Fruit fly (Drosophila melanogaster) whole organism, embryonic: ENCODE data around the gene Idh3g.
A peak's percentile ranks its signal among the peaks of the same experiment; 100 is the strongest.

Experiments used
- CG10543 ChIP-seq: fragments of 200-800 bp; sonication (Bioruptor generic); optimal IDR thresholded peaks from 3 replicates; lab custom pipeline; 2017; ENCODE audit warnings: missing biosample characterization, mild to moderate bottlenecking, missing genetic modification characterization, moderate library complexity
- CG10959 ChIP-seq: fragments of 200-800 bp; sonication (Bioruptor generic); IDR thresholded peaks from 2 replicates; pipeline ENCODE4 v1.3.6; 2022; ENCODE audit warnings: missing biosample characterization, missing genetic modification characterization
- CG11398 ChIP-seq: fragments of 200-800 bp; sonication (Bioruptor generic); optimal IDR thresholded peaks from 2 replicates; lab custom pipeline; 2016; ENCODE audit warnings: missing biosample characterization, missing genetic modification characterization
- CG11560 ChIP-seq: fragments of 200-800 bp; sonication (Bioruptor generic); IDR thresholded peaks from 3 replicates; pipeline ENCODE4 v1.3.6; 2022; ENCODE audit warnings: missing biosample characterization, missing genetic modification characterization
- CG13123 ChIP-seq: fragments of 200-800 bp; sonication (Bioruptor generic); optimal IDR thresholded peaks from 2 replicates; lab custom pipeline; 2016; ENCODE audit warnings: missing biosample characterization, missing genetic modification characterization
- CG13287 ChIP-seq: fragments of 200-800 bp; sonication (Bioruptor generic); IDR thresholded peaks from 2 replicates; pipeline ENCODE4 v1.3.6; 2022; ENCODE audit warnings: missing biosample characterization, missing genetic modification characterization; ENCODE audit not compliant: partially characterized antibody
- CG14014 ChIP-seq: fragments of 200-800 bp; sonication (Bioruptor generic); IDR thresholded peaks from 2 replicates; pipeline ENCODE4 v1.3.6; 2022; ENCODE audit warnings: missing biosample characterization, missing genetic modification characterization
- CG14860 ChIP-seq: fragments of 200-800 bp; sonication (Bioruptor generic); IDR thresholded peaks from 3 replicates; pipeline ENCODE4 v1.3.6; 2022; ENCODE audit warnings: missing biosample characterization, missing genetic modification characterization; ENCODE audit not compliant: partially characterized antibody
- CG15011 ChIP-seq: fragments of 200-800 bp; sonication (Bioruptor generic); optimal IDR thresholded peaks from 3 replicates; lab custom pipeline; 2018; ENCODE audit warnings: missing biosample characterization, mild to moderate bottlenecking, missing genetic modification characterization
- CG17385 ChIP-seq: fragments of 200-800 bp; sonication (Bioruptor generic); optimal IDR thresholded peaks from 3 replicates; lab custom pipeline; 2018; ENCODE audit warnings: missing biosample characterization, mild to moderate bottlenecking, missing genetic modification characterization
- CG18011 ChIP-seq: fragments of 200-800 bp; sonication (Bioruptor generic); optimal IDR thresholded peaks from 2 replicates; lab custom pipeline; 2017; ENCODE audit warnings: missing biosample characterization, missing genetic modification characterization, mild to moderate bottlenecking, moderate library complexity, missing genotype
- CG18476 ChIP-seq: fragments of 200-800 bp; sonication (Bioruptor generic); optimal IDR thresholded peaks from 2 replicates; lab custom pipeline; 2016; ENCODE audit warnings: missing biosample characterization, mild to moderate bottlenecking, missing genetic modification characterization
- CG3995 ChIP-seq: fragments of 200-800 bp; sonication (Bioruptor generic); optimal IDR thresholded peaks from 3 replicates; lab custom pipeline; 2016; ENCODE audit warnings: missing biosample characterization, missing genetic modification characterization
- CG4617 ChIP-seq: fragments of 200-800 bp; sonication (Bioruptor generic); optimal IDR thresholded peaks from 3 replicates; lab custom pipeline; 2016; ENCODE audit warnings: missing biosample characterization, missing genetic modification characterization, borderline replicate concordance
- CG7963 ChIP-seq: fragments of 200-800 bp; sonication (Bioruptor generic); IDR thresholded peaks from 3 replicates; pipeline ENCODE4 v1.3.6; 2022; ENCODE audit warnings: missing biosample characterization, missing genetic modification characterization; ENCODE audit not compliant: partially characterized antibody
- CG7987 ChIP-seq: fragments of 200-800 bp; sonication (Bioruptor generic); optimal IDR thresholded peaks from 2 replicates; lab custom pipeline; 2018; ENCODE audit warnings: missing biosample characterization, mild to moderate bottlenecking, missing genetic modification characterization, moderate library complexity
- CG8290 ChIP-seq, 3 experiments: fragments of 200-800 bp; sonication (Bioruptor generic); optimal IDR thresholded peaks; 2 replicates each; lab custom pipeline; 2016 to 2019; ENCODE audit warnings: missing biosample characterization in 3 of 3, missing genetic modification characterization in 3 of 3, mild to moderate bottlenecking in 2 of 3, moderate library complexity in 1 of 3
- CG8359 ChIP-seq: fragments of 200-800 bp; sonication (Bioruptor generic); optimal IDR thresholded peaks from 2 replicates; lab custom pipeline; 2017; ENCODE audit warnings: missing biosample characterization, mild to moderate bottlenecking, missing genetic modification characterization, borderline replicate concordance
- CG9215 ChIP-seq: fragments of 200-800 bp; sonication (Bioruptor generic); IDR thresholded peaks from 2 replicates; pipeline ENCODE4 v1.3.6; 2022; ENCODE audit warnings: missing biosample characterization, missing genetic modification characterization
- Dek ChIP-seq: fragments of 200-800 bp; sonication (Bioruptor generic); optimal IDR thresholded peaks from 3 replicates; lab custom pipeline; 2019; ENCODE audit warnings: missing biosample characterization, mild to moderate bottlenecking, missing genetic modification characterization, moderate library complexity
- E2f1 ChIP-seq: fragments of 200-800 bp; sonication (Bioruptor generic); IDR thresholded peaks from 2 replicates; pipeline ENCODE4 v1.3.6; 2022; ENCODE audit warnings: missing biosample characterization, missing genetic modification characterization
- Gug ChIP-seq: fragments of 200-800 bp; sonication (Bioruptor generic); IDR thresholded peaks from 4 replicates; pipeline ENCODE4 v1.3.6; 2022; ENCODE audit warnings: missing biosample characterization, missing genetic modification characterization
- Hr3 ChIP-seq: fragments of 200-800 bp; sonication (Bioruptor generic); optimal IDR thresholded peaks from 3 replicates; lab custom pipeline; 2016; ENCODE audit warnings: missing biosample characterization, missing genetic modification characterization
- Hr78 ChIP-seq, 2 experiments: fragments of 200-800 bp in 1 of 2; fragments of >200 bp in 1 of 2; sonication (Bioruptor generic) in 1 of 2; optimal IDR thresholded peaks; 2 replicates each; lab custom pipeline; 2017 to 2019; ENCODE audit warnings: missing biosample characterization in 2 of 2, missing genetic modification characterization in 2 of 2, mild to moderate bottlenecking in 1 of 2, moderate library complexity in 1 of 2
- Hsf ChIP-seq: fragments of 200-800 bp; sonication (Bioruptor generic); optimal IDR thresholded peaks from 3 replicates; lab custom pipeline; 2016; ENCODE audit warnings: missing biosample characterization, missing genetic modification characterization
- NC2α ChIP-seq: fragments of 200-800 bp; sonication (Bioruptor generic); optimal IDR thresholded peaks from 2 replicates; lab custom pipeline; 2016; ENCODE audit warnings: missing biosample characterization, missing genetic modification characterization
- Xbp1 ChIP-seq: fragments of 200-800 bp; sonication (Bioruptor generic); optimal IDR thresholded peaks from 3 replicates; lab custom pipeline; 2016; ENCODE audit warnings: missing biosample characterization, mild to moderate bottlenecking, missing genetic modification characterization
- ara ChIP-seq: fragments of 200-800 bp; sonication (Bioruptor generic); IDR thresholded peaks from 2 replicates; pipeline ENCODE4 v1.3.6; 2022; ENCODE audit warnings: missing biosample characterization, missing genetic modification characterization
- ase ChIP-seq: fragments of 200-800 bp; sonication (Bioruptor generic); IDR thresholded peaks from 3 replicates; pipeline ENCODE4 v1.3.6; 2022; ENCODE audit warnings: missing biosample characterization, missing genetic modification characterization
- bigmax ChIP-seq: fragments of 200-800 bp; sonication (Bioruptor generic); optimal IDR thresholded peaks from 2 replicates; lab custom pipeline; 2018; ENCODE audit warnings: missing biosample characterization, mild to moderate bottlenecking, missing genetic modification characterization
- corto ChIP-seq: fragments of 200-800 bp; sonication (Bioruptor generic); optimal IDR thresholded peaks from 2 replicates; lab custom pipeline; 2016; ENCODE audit warnings: missing biosample characterization, mild to moderate bottlenecking, missing genetic modification characterization, moderate library complexity
- emc ChIP-seq: fragments of 200-800 bp; sonication (Bioruptor generic); optimal IDR thresholded peaks from 2 replicates; lab custom pipeline; 2016; ENCODE audit warnings: missing biosample characterization, missing genetic modification characterization
- esg ChIP-seq: fragments of 200-800 bp; sonication (Bioruptor generic); conservative IDR thresholded peaks from 2 replicates; pipeline ENCODE4 v1.3.6; 2022; ENCODE audit warnings: missing biosample characterization, missing genetic modification characterization
- gce ChIP-seq: fragments of 200-800 bp; sonication (Bioruptor generic); IDR thresholded peaks from 3 replicates; pipeline ENCODE4 v1.3.6; 2022; ENCODE audit warnings: missing biosample characterization, missing genetic modification characterization
- gt ChIP-seq: fragments of 200-800 bp; sonication (Bioruptor generic); IDR thresholded peaks from 2 replicates; pipeline ENCODE4 v1.3.6; 2022; ENCODE audit warnings: missing biosample characterization, missing genetic modification characterization
- hbn ChIP-seq: fragments of 200-800 bp; sonication (Bioruptor generic); IDR thresholded peaks from 2 replicates; pipeline ENCODE4 v1.3.6; 2022; ENCODE audit warnings: missing biosample characterization, missing genetic modification characterization; ENCODE audit not compliant: partially characterized antibody
- p53 ChIP-seq: fragments of 200-800 bp; sonication (Bioruptor generic); optimal IDR thresholded peaks from 2 replicates; lab custom pipeline; 2016; ENCODE audit warnings: missing biosample characterization, missing genetic modification characterization
- pho ChIP-seq: fragments of 200-800 bp; sonication (Bioruptor generic); optimal IDR thresholded peaks from 2 replicates; lab custom pipeline; 2016; ENCODE audit warnings: missing biosample characterization, missing genetic modification characterization
- repo ChIP-seq: fragments of 200-800 bp; sonication (Bioruptor generic); optimal IDR thresholded peaks from 2 replicates; lab custom pipeline; 2016; ENCODE audit warnings: missing biosample characterization, missing genetic modification characterization
- row ChIP-seq: fragments of 200-800 bp; sonication (Bioruptor generic); IDR thresholded peaks from 3 replicates; pipeline ENCODE4 v1.3.6; 2022; ENCODE audit warnings: missing biosample characterization, missing genetic modification characterization
- scrt ChIP-seq: fragments of 200-800 bp; sonication (Bioruptor generic); optimal IDR thresholded peaks from 2 replicates; lab custom pipeline; 2018; ENCODE audit warnings: missing biosample characterization, mild to moderate bottlenecking, missing genetic modification characterization, moderate library complexity
- sim ChIP-seq: fragments of 200-800 bp; sonication (Bioruptor generic); IDR thresholded peaks from 2 replicates; pipeline ENCODE4 v1.3.6; 2022; ENCODE audit warnings: missing biosample characterization, missing genetic modification characterization
- slp2 ChIP-seq: fragments of 200-800 bp; sonication (Bioruptor generic); optimal IDR thresholded peaks from 2 replicates; lab custom pipeline; 2016; ENCODE audit warnings: missing biosample characterization, missing genetic modification characterization
- sr ChIP-seq: fragments of 200-800 bp; sonication (Bioruptor generic); IDR thresholded peaks from 3 replicates; pipeline ENCODE4 v1.3.6; 2022; ENCODE audit warnings: missing biosample characterization, missing genetic modification characterization
- sug ChIP-seq: fragments of 200-800 bp; optimal IDR thresholded peaks from 2 replicates; lab custom pipeline; 2019; ENCODE audit warnings: missing biosample characterization, mild to moderate bottlenecking, missing genetic modification characterization, moderate library complexity
- tio ChIP-seq: fragments of 200-800 bp; sonication (Bioruptor generic); optimal IDR thresholded peaks from 2 replicates; lab custom pipeline; 2017; ENCODE audit warnings: missing biosample characterization, missing genetic modification characterization, inconsistent platforms
- toy ChIP-seq: fragments of 200-800 bp; sonication (Bioruptor generic); IDR thresholded peaks from 2 replicates; pipeline ENCODE4 v1.3.6; 2022; ENCODE audit warnings: missing biosample characterization, missing genetic modification characterization
- tup ChIP-seq: fragments of 200-800 bp; sonication (Bioruptor generic); optimal IDR thresholded peaks from 2 replicates; lab custom pipeline; 2016; ENCODE audit warnings: missing biosample characterization, mild to moderate bottlenecking, missing genetic modification characterization, moderate library complexity
- tx ChIP-seq: fragments of 200-800 bp; sonication (Bioruptor generic); optimal IDR thresholded peaks from 2 replicates; lab custom pipeline; 2016; ENCODE audit warnings: missing biosample characterization, missing genetic modification characterization
- zfh2 ChIP-seq: fragments of 200-800 bp; sonication (Bioruptor generic); optimal IDR thresholded peaks from 2 replicates; lab custom pipeline; 2016; ENCODE audit warnings: missing biosample characterization, missing genetic modification characterization

The Idh3g gene

dm6 chr3R:25661531-25662193 is 19.0 kb upstream of the Idh3g start, which contains the start of gene RASSF8 (continued):
- TF ChIP-seq Hsf (GFP tag; lab: Kevin White, UChicago) (peak; percentile 16), CG18011 (GFP tag; lab: Kevin White, UChicago) (no peak), CG7963 (GFP tag; lab: Robert Waterston, UW) (peak; percentile 44; the same call in 1 of the 3 replicates), zfh2 (peak; percentile 53), Hr78 (GFP tag; optimal IDR thresholded peaks at IDR 0.05; lab: Kevin White, UChicago) (no peak), CG9215 (GFP tag; lab: Robert Waterston, UW) (no peak), pho (GFP tag; lab: Kevin White, UChicago) (peak; percentile 32), sr (GFP tag; lab: Robert Waterston, UW) (no peak), CG3995 (GFP tag; lab: Kevin White, UChicago) (peak; percentile 79), tio (GFP tag; lab: Kevin White, UChicago) (no peak), sim (GFP tag; lab: Robert Waterston, UW) (no peak), gt (GFP tag; lab: Robert Waterston, UW) (no peak), row (GFP tag; lab: Robert Waterston, UW) (peak; percentile 82), CG17385 (GFP tag; lab: Kevin White, UChicago) (peak; percentile 95), scrt (no peak), CG13123 (GFP tag; lab: Kevin White, UChicago) (no peak), slp2 (GFP tag; lab: Kevin White, UChicago) (no peak), hbn (GFP tag; lab: Robert Waterston, UW) (peak; percentile 48; the same call in 1 of the 2 replicates), CG14014 (GFP tag; lab: Robert Waterston, UW) (no peak), NC2α (no peak), esg (GFP tag; lab: Robert Waterston, UW) (0 out of 2 replicates have a peak, but pooled peaks have one; percentile 14), CG8290 (GFP tag; optimal IDR thresholded peaks at IDR 0.05; lab: Kevin White, UChicago) (no peak), CG8290 (tag; optimal IDR thresholded peaks at IDR 0.05; lab: Kevin White, UChicago) (no peak), CG11398 (GFP tag; lab: Kevin White, UChicago) (no peak), CG18476 (GFP tag; lab: Kevin White, UChicago) (no peak), Xbp1 (peak; percentile 44), E2f1 (GFP tag; lab: Robert Waterston, UW) (no peak), Hr3 (GFP tag; lab: Kevin White, UChicago) (no peak), corto (no peak), bigmax (GFP tag; lab: Kevin White, UChicago) (no peak), sug (peak; percentile 38), CG15011 (no peak), tx (no peak), p53 (GFP tag; lab: Kevin White, UChicago) (no peak), ase (GFP tag; lab: Robert Waterston, UW) (no peak), CG13287 (GFP tag; lab: Robert Waterston, UW) (peak; percentile 71), Dek (tag; lab: Kevin White, UChicago) (no peak), CG10543 (no peak), CG11560 (tag; lab: Robert Waterston, UW) (no peak), ara (GFP tag; lab: Robert Waterston, UW) (no peak), CG8359 (GFP tag; lab: Kevin White, UChicago) (no peak), toy (GFP tag; lab: Robert Waterston, UW) (no peak), CG4617 (GFP tag; lab: Kevin White, UChicago) (peak; percentile 1), tup (GFP tag; lab: Kevin White, UChicago) (no peak), CG7987 (GFP tag; lab: Kevin White, UChicago) (no peak), repo (GFP tag; lab: Kevin White, UChicago) (no peak), gce (GFP tag; lab: Robert Waterston, UW) (no peak), CG14860 (no peak), emc (no peak), Gug (peak; percentile 26; the same call in 1 of the 4 replicates), CG10959 (GFP tag; lab: Robert Waterston, UW) (no peak)
